Fruit fly (Drosophila melanogaster) whole organism, adult: ENCODE measurements around the gene Glut3.

Source experiments
- CG11617 ChIP-seq: fragments of 200-800 bp; sonication (Bioruptor generic); optimal IDR thresholded peaks from 2 replicates; lab custom pipeline; 2017; ENCODE audit warnings: mild to moderate bottlenecking, missing biosample characterization, missing genetic modification reagents, missing genetic modification characterization
- CG1620 ChIP-seq: fragments of 200-800 bp; sonication (Bioruptor generic); optimal IDR thresholded peaks from 2 replicates; lab custom pipeline; 2016; ENCODE audit warnings: missing biosample characterization, missing genetic modification characterization
- CG33017 ChIP-seq: fragments of 200-800 bp; sonication (Bioruptor generic); optimal IDR thresholded peaks from 2 replicates; lab custom pipeline; 2018; ENCODE audit warnings: missing biosample characterization, mild to moderate bottlenecking, missing genetic modification characterization, moderate library complexity
- CG5204 ChIP-seq: fragments of 200-800 bp; sonication (Bioruptor generic); optimal IDR thresholded peaks from 2 replicates; lab custom pipeline; 2016; ENCODE audit warnings: missing biosample characterization, missing genetic modification characterization
- CG7101 ChIP-seq: fragments of 200-800 bp; sonication (Bioruptor generic); optimal IDR thresholded peaks from 2 replicates; lab custom pipeline; 2018; ENCODE audit warnings: missing biosample characterization, mild to moderate bottlenecking, missing genetic modification characterization, moderate library complexity
- Hr96 ChIP-seq: fragments of 200-800 bp; sonication (Bioruptor generic); optimal IDR thresholded peaks from 2 replicates; lab custom pipeline; 2016; ENCODE audit warnings: missing biosample characterization, missing genetic modification characterization
- Mnt ChIP-seq: fragments of 200-800 bp; sonication (Bioruptor generic); optimal IDR thresholded peaks from 2 replicates; lab custom pipeline; 2016; ENCODE audit warnings: missing biosample characterization, mild to moderate bottlenecking, missing genetic modification characterization
- cnc ChIP-seq, 2 experiments: fragments of >200 bp; optimal IDR thresholded peaks; 2 replicates each; lab custom pipeline; 2017
- kay ChIP-seq: fragments of 200-800 bp; sonication (Bioruptor generic); peaks from one replicate; lab custom pipeline; 2016; ENCODE audit warnings: missing biosample characterization, missing genetic modification characterization, borderline replicate concordance
- ovo ChIP-seq: fragments of 200-800 bp; sonication (Bioruptor generic); optimal IDR thresholded peaks from 2 replicates; lab custom pipeline; 2016; ENCODE audit warnings: missing biosample characterization, missing genetic modification characterization
- pad ChIP-seq: fragments of 200-800 bp; sonication (Bioruptor generic); optimal IDR thresholded peaks from 3 replicates; lab custom pipeline; 2017; ENCODE audit warnings: missing biosample characterization, missing genetic modification characterization, mild to moderate bottlenecking, moderate library complexity, missing genetic modification reagents
- tj ChIP-seq: fragments of 200-800 bp; sonication (Bioruptor generic); optimal IDR thresholded peaks from 3 replicates; lab custom pipeline; 2017; ENCODE audit warnings: missing biosample characterization, mild to moderate bottlenecking, missing genetic modification characterization, moderate library complexity
- toe ChIP-seq: fragments of 200-800 bp; sonication (Bioruptor generic); optimal IDR thresholded peaks from 2 replicates; lab custom pipeline; 2016; ENCODE audit warnings: missing biosample characterization, missing genetic modification characterization

- TF ChIP-seq Hr96 (GFP tag; lab: Kevin White, UChicago): no peak
- TF ChIP-seq ovo (GFP tag; lab: Kevin White, UChicago): no peak
- TF ChIP-seq Mnt (GFP tag; lab: Kevin White, UChicago): no peak
- TF ChIP-seq tj: no peak
- TF ChIP-seq CG33017 (tag; lab: Kevin White, UChicago): no peak
- no peak for TF ChIP-seq CG7101 (tag; lab: Kevin White, UChicago)
- no peak for TF ChIP-seq CG1620 (GFP tag; lab: Kevin White, UChicago)
- TF ChIP-seq kay (GFP tag; lab: Kevin White, UChicago): no peak
- TF ChIP-seq toe: no peak
- TF ChIP-seq cnc (optimal IDR thresholded peaks at IDR 0.05; lab: Kevin White, UChicago): no peak
- no peak for TF ChIP-seq CG11617 (GFP tag; lab: Kevin White, UChicago)
- no peak for TF ChIP-seq CG5204
- TF ChIP-seq pad: no peak
These were observed 36.9 kb upstream of the Glut3 start, which contains the start of gene CG31275 for dm6 chr3R:16751234-16751633.
